Fruit fly (Drosophila melanogaster) whole organism, prepupa: ENCODE results near the gene CG13460.

Experiments used
- CG10631 ChIP-seq: fragments of 200-800 bp; sonication (Bioruptor generic); optimal IDR thresholded peaks from 2 replicates; lab custom pipeline; 2016; ENCODE audit warnings: missing biosample characterization, missing genetic modification characterization
- CG10669 ChIP-seq: fragments of 200-800 bp; sonication (Bioruptor generic); optimal IDR thresholded peaks from 3 replicates; lab custom pipeline; 2018; ENCODE audit warnings: missing biosample characterization, mild to moderate bottlenecking, missing genetic modification characterization, moderate library complexity
- CG11762 ChIP-seq: fragments of 200-800 bp; sonication (Bioruptor generic); optimal IDR thresholded peaks from 3 replicates; lab custom pipeline; 2016; ENCODE audit warnings: missing biosample characterization, missing genetic modification characterization; ENCODE audit not compliant: insufficient read depth
- CG11902 ChIP-seq: fragments of 200-800 bp; sonication (Bioruptor generic); optimal IDR thresholded peaks from 3 replicates; lab custom pipeline; 2016; ENCODE audit warnings: missing biosample characterization, missing genetic modification characterization
- CG15336 ChIP-seq: fragments of 200-800 bp; sonication (Bioruptor generic); IDR thresholded peaks from 2 replicates; pipeline ENCODE4 v1.3.6; 2022; ENCODE audit warnings: missing biosample characterization, missing genetic modification characterization
- CG31627 ChIP-seq: fragments of 200-800 bp; sonication (Bioruptor generic); optimal IDR thresholded peaks from 3 replicates; lab custom pipeline; 2016; ENCODE audit warnings: missing biosample characterization, missing genetic modification characterization
- CG32006 ChIP-seq: fragments of 200-800 bp; sonication (Bioruptor generic); optimal IDR thresholded peaks from 3 replicates; lab custom pipeline; 2017; ENCODE audit warnings: missing biosample characterization, mild to moderate bottlenecking, missing genetic modification characterization
- CG34406 ChIP-seq: fragments of 200-800 bp; sonication (Bioruptor generic); optimal IDR thresholded peaks from 3 replicates; lab custom pipeline; 2016; ENCODE audit warnings: missing biosample characterization, missing genetic modification characterization
- CG3919 ChIP-seq: fragments of 200-800 bp; sonication (Bioruptor generic); optimal IDR thresholded peaks from 3 replicates; lab custom pipeline; 2016; ENCODE audit warnings: missing biosample characterization, missing genetic modification characterization
- CG4318 ChIP-seq: fragments of 200-800 bp; sonication (Bioruptor generic); optimal IDR thresholded peaks from 3 replicates; lab custom pipeline; 2017; ENCODE audit warnings: missing biosample characterization, mild to moderate bottlenecking, missing genetic modification characterization
- CG6163 ChIP-seq: fragments of 200-800 bp; sonication (Bioruptor generic); IDR thresholded peaks from 3 replicates; pipeline ENCODE4 v1.3.6; 2022; ENCODE audit warnings: missing biosample characterization, missing genetic modification characterization
- CG6792 ChIP-seq: fragments of 200-800 bp; sonication (Bioruptor generic); optimal IDR thresholded peaks from 3 replicates; lab custom pipeline; 2016; ENCODE audit warnings: missing biosample characterization, missing genetic modification characterization
- CG6808 ChIP-seq: fragments of 200-800 bp; sonication (Bioruptor generic); optimal IDR thresholded peaks from 3 replicates; lab custom pipeline; 2017; ENCODE audit warnings: missing biosample characterization, missing genetic modification characterization, mild to moderate bottlenecking, moderate library complexity, missing genetic modification reagents
- CG7368 ChIP-seq: fragments of 200-800 bp; sonication (Bioruptor generic); optimal IDR thresholded peaks from 3 replicates; lab custom pipeline; 2016; ENCODE audit warnings: missing biosample characterization, missing genetic modification characterization
- CG8119 ChIP-seq: fragments of 200-800 bp; sonication (Bioruptor generic); IDR thresholded peaks from 3 replicates; pipeline ENCODE4 v1.3.6; 2022; ENCODE audit warnings: missing biosample characterization, missing genetic modification characterization
- CG8319 ChIP-seq: fragments of 200-800 bp; sonication (Bioruptor generic); optimal IDR thresholded peaks from 3 replicates; lab custom pipeline; 2016; ENCODE audit warnings: missing biosample characterization, missing genetic modification characterization
- CG9139 ChIP-seq: fragments of 200-800 bp; sonication (Bioruptor generic); optimal IDR thresholded peaks from 3 replicates; lab custom pipeline; 2017; ENCODE audit warnings: missing biosample characterization, mild to moderate bottlenecking, missing genetic modification characterization
- Eip75B ChIP-seq: fragments of 200-800 bp; sonication (Bioruptor generic); optimal IDR thresholded peaks from 3 replicates; lab custom pipeline; 2016; ENCODE audit warnings: missing biosample characterization, missing genetic modification characterization
- Eip78C ChIP-seq: fragments of 200-800 bp; sonication (Bioruptor generic); peaks from one replicate; lab custom pipeline; 2016; ENCODE audit warnings: missing biosample characterization, missing genetic modification characterization
- Ets21C ChIP-seq: fragments of 200-800 bp; sonication (Bioruptor generic); optimal IDR thresholded peaks from 3 replicates; lab custom pipeline; 2016; ENCODE audit warnings: missing biosample characterization, missing genetic modification characterization
- Ets96B ChIP-seq: fragments of 200-800 bp; optimal IDR thresholded peaks from 2 replicates; lab custom pipeline; 2019; ENCODE audit warnings: missing biosample characterization, mild to moderate bottlenecking, missing genetic modification characterization, moderate library complexity
- Gug ChIP-seq: fragments of 200-800 bp; sonication (Bioruptor generic); IDR thresholded peaks from 2 replicates; pipeline ENCODE4 v1.3.6; 2022; ENCODE audit warnings: missing biosample characterization, missing genetic modification characterization
- Hr38 ChIP-seq: sonication (Bioruptor generic); optimal IDR thresholded peaks from 2 replicates; lab custom pipeline; 2016; ENCODE audit warnings: missing biosample characterization, missing genetic modification characterization
- Hr39 ChIP-seq: fragments of 200-800 bp; sonication (Bioruptor generic); optimal IDR thresholded peaks from 2 replicates; lab custom pipeline; 2016; ENCODE audit warnings: missing biosample characterization, missing genetic modification characterization
- Hr4 ChIP-seq: fragments of 200-800 bp; sonication (Bioruptor generic); optimal IDR thresholded peaks from 3 replicates; lab custom pipeline; 2016; ENCODE audit warnings: missing biosample characterization, missing genetic modification characterization
- Lpt ChIP-seq: fragments of 200-800 bp; sonication (Bioruptor generic); optimal IDR thresholded peaks from 3 replicates; lab custom pipeline; 2016; ENCODE audit warnings: missing biosample characterization, missing genetic modification characterization
- Met ChIP-seq: fragments of 200-800 bp; sonication (Bioruptor generic); optimal IDR thresholded peaks from 3 replicates; lab custom pipeline; 2016; ENCODE audit warnings: missing biosample characterization, missing genetic modification characterization
- OdsH ChIP-seq: fragments of 200-800 bp; sonication (Bioruptor generic); optimal IDR thresholded peaks from 3 replicates; lab custom pipeline; 2016; ENCODE audit warnings: missing biosample characterization, missing genetic modification characterization
- Smox ChIP-seq: fragments of 200-800 bp; sonication (Bioruptor generic); optimal IDR thresholded peaks from 3 replicates; lab custom pipeline; 2016; ENCODE audit warnings: missing biosample characterization, missing genetic modification characterization
- Sox102F ChIP-seq: fragments of 200-800 bp; sonication (Bioruptor generic); optimal IDR thresholded peaks from 2 replicates; lab custom pipeline; 2016; ENCODE audit warnings: missing biosample characterization, mild to moderate bottlenecking, missing genetic modification characterization
- Sox14 ChIP-seq: fragments of 200-800 bp; sonication (Bioruptor generic); optimal IDR thresholded peaks from 3 replicates; lab custom pipeline; 2016; ENCODE audit warnings: missing biosample characterization, missing genetic modification characterization
- cyc ChIP-seq: fragments of 200-800 bp; sonication (Bioruptor generic); optimal IDR thresholded peaks from 3 replicates; lab custom pipeline; 2016; ENCODE audit warnings: missing biosample characterization, missing genetic modification characterization
- dac ChIP-seq: fragments of 200-800 bp; sonication (Bioruptor generic); optimal IDR thresholded peaks from 2 replicates; lab custom pipeline; 2017; ENCODE audit warnings: missing biosample characterization, mild to moderate bottlenecking, missing genetic modification characterization
- dsx ChIP-seq: fragments of 200-800 bp; optimal IDR thresholded peaks from 3 replicates; lab custom pipeline; 2019; ENCODE audit warnings: missing biosample characterization, mild to moderate bottlenecking, missing genetic modification characterization, moderate library complexity; ENCODE audit not compliant: poor library complexity, severe bottlenecking
- eg ChIP-seq: fragments of 200-800 bp; sonication (Bioruptor generic); IDR thresholded peaks from 3 replicates; pipeline ENCODE4 v1.3.6; 2022; ENCODE audit warnings: missing biosample characterization, missing genetic modification characterization
- esn ChIP-seq: fragments of 200-800 bp; sonication (Bioruptor generic); optimal IDR thresholded peaks from 2 replicates; lab custom pipeline; 2016; ENCODE audit warnings: missing biosample characterization, mild to moderate bottlenecking, missing genetic modification characterization, moderate library complexity
- fd59A ChIP-seq: fragments of 200-800 bp; sonication (Bioruptor generic); optimal IDR thresholded peaks from 2 replicates; lab custom pipeline; 2017; ENCODE audit warnings: missing biosample characterization, mild to moderate bottlenecking, missing genetic modification characterization, missing genetic modification reagents
- fkh ChIP-seq: fragments of 200-800 bp; sonication (Bioruptor generic); optimal IDR thresholded peaks from 3 replicates; lab custom pipeline; 2017; ENCODE audit warnings: missing biosample characterization, mild to moderate bottlenecking, missing genetic modification characterization, moderate library complexity
- lz ChIP-seq: fragments of 200-800 bp; sonication (Bioruptor generic); optimal IDR thresholded peaks from 3 replicates; lab custom pipeline; 2016; ENCODE audit warnings: missing biosample characterization, missing genetic modification characterization
- pdm3 ChIP-seq: fragments of 200-800 bp; sonication (Bioruptor generic); optimal IDR thresholded peaks from 3 replicates; lab custom pipeline; 2016; ENCODE audit warnings: missing biosample characterization, missing genetic modification characterization
- salr ChIP-seq, 2 experiments: fragments of 200-800 bp; sonication (Bioruptor generic); optimal IDR thresholded peaks; 3 replicates each; lab custom pipeline; 2016 to 2018; ENCODE audit warnings: missing biosample characterization in 2 of 2, missing genetic modification characterization in 2 of 2, mild to moderate bottlenecking in 1 of 2
- svp ChIP-seq: fragments of 200-800 bp; sonication (Bioruptor generic); peaks from one replicate; lab custom pipeline; 2016; ENCODE audit warnings: missing biosample characterization, missing genetic modification characterization
- topi ChIP-seq: fragments of 200-800 bp; sonication (Bioruptor generic); optimal IDR thresholded peaks from 3 replicates; lab custom pipeline; 2016; ENCODE audit warnings: missing biosample characterization, missing genetic modification characterization
- vri ChIP-seq: fragments of 200-800 bp; sonication (Bioruptor generic); optimal IDR thresholded peaks from 3 replicates; lab custom pipeline; 2016; ENCODE audit warnings: missing biosample characterization, mild to moderate bottlenecking, missing genetic modification characterization

CG13460 gene

dm6 chr3L:15094589-15095288 lies 33.2 kb upstream of the CG13460 start, which contains the start of the genes sstn, Plp and GlyRS (continued):
- no peak for TF ChIP-seq CG7368
- TF ChIP-seq Ets96B (tag; lab: Kevin White, UChicago) = peak; percentile 28
- peak; percentile 55 for TF ChIP-seq CG10631 (GFP tag; lab: Kevin White, UChicago)
- TF ChIP-seq CG11902 (GFP tag; lab: Kevin White, UChicago) = no peak
- peak; percentile 18 for TF ChIP-seq CG3919 (GFP tag; lab: Kevin White, UChicago)
- peak; percentile 17 for TF ChIP-seq fd59A (GFP tag; lab: Kevin White, UChicago)
- peak; percentile 17 for TF ChIP-seq CG6792 (GFP tag; lab: Kevin White, UChicago)
- TF ChIP-seq esn (GFP tag; lab: Kevin White, UChicago) = peak; percentile 20
- TF ChIP-seq CG32006 (GFP tag; lab: Kevin White, UChicago) = peak; percentile 45
- TF ChIP-seq Met (GFP tag; lab: Kevin White, UChicago) = peak; percentile 18
- TF ChIP-seq lz (GFP tag; lab: Kevin White, UChicago) = peak; percentile 0
- TF ChIP-seq Ets21C (GFP tag; lab: Kevin White, UChicago) = no peak
- no peak for TF ChIP-seq Gug
- TF ChIP-seq dac (GFP tag; lab: Kevin White, UChicago) = no peak
- TF ChIP-seq svp (GFP tag; lab: Kevin White, UChicago) = peak; percentile 60
- no peak for TF ChIP-seq Sox14
- TF ChIP-seq CG4318 (GFP tag; lab: Kevin White, UChicago) = no peak
- TF ChIP-seq CG8319 (GFP tag; lab: Kevin White, UChicago) = no peak
- no peak for TF ChIP-seq Hr38 (GFP tag; lab: Kevin White, UChicago)
- TF ChIP-seq CG11762 = no peak

- TF ChIP-seq OdsH (GFP tag; lab: Kevin White, UChicago) (peak; percentile 14), CG8319 (GFP tag; lab: Kevin White, UChicago) (no peak), fkh (peak; percentile 66), Lpt (GFP tag; lab: Kevin White, UChicago) (no peak), Ets21C (GFP tag; lab: Kevin White, UChicago) (peak; percentile 3), CG10631 (GFP tag; lab: Kevin White, UChicago) (no peak), svp (GFP tag; lab: Kevin White, UChicago) (peak; percentile 85), Sox14 (peak; percentile 17), CG6163 (GFP tag; lab: Robert Waterston, UW) (no peak), Eip75B (peak; percentile 15), Eip78C (GFP tag; lab: Kevin White, UChicago) (peak; percentile 73), pdm3 (GFP tag; lab: Kevin White, UChicago) (peak; percentile 35), topi (GFP tag; lab: Kevin White, UChicago) (peak; percentile 44), CG34406 (peak; percentile 15), vri (GFP tag; lab: Kevin White, UChicago) (peak; percentile 77), CG9139 (GFP tag; lab: Kevin White, UChicago) (no peak), CG8119 (GFP tag; lab: Robert Waterston, UW) (no peak), CG31627 (GFP tag; lab: Kevin White, UChicago) (peak; percentile 40), esn (GFP tag; lab: Kevin White, UChicago) (peak; percentile 37), CG11902 (GFP tag; lab: Kevin White, UChicago) (no peak), CG6808 (GFP tag; lab: Kevin White, UChicago) (peak; percentile 32), eg (GFP tag; lab: Robert Waterston, UW) (peak; percentile 48; the same call in 1 of the 3 replicates), Hr39 (peak; percentile 20), cyc (GFP tag; lab: Kevin White, UChicago) (peak; percentile 29), CG15336 (peak; percentile 44; the same call in 1 of the 2 replicates), CG6792 (GFP tag; lab: Kevin White, UChicago) (peak; percentile 12), lz (GFP tag; lab: Kevin White, UChicago) (peak; percentile 2), salr (GFP tag; optimal IDR thresholded peaks at IDR 0.05; lab: Kevin White, UChicago) (no peak), Hr4 (peak; percentile 19), Smox (GFP tag; lab: Kevin White, UChicago) (no peak), Sox102F (GFP tag; lab: Kevin White, UChicago) (peak; percentile 32), dsx (GFP tag; lab: Kevin White, UChicago) (no peak), CG10669 (GFP tag; lab: Kevin White, UChicago) (no peak), Met (GFP tag; lab: Kevin White, UChicago) (peak; percentile 4)
- TF ChIP-seq, all 60 proteins: peak for 23
Observed at dm6 chr3L:15093929-15094588, 32.6 kb upstream of the CG13460 start.
